Worm (Caenorhabditis elegans) whole organism, L1 larva: ENCODE results near the gene adt-2.
A peak's percentile ranks its signal among the peaks of the same experiment; 100 is the strongest.

Source experiments
- aly-2 ChIP-seq: fragments of 150-350 bp; optimal IDR thresholded peaks from 2 replicates; lab custom pipeline; 2014; ENCODE audit warnings: missing biosample characterization, missing genetic modification characterization
- blmp-1 ChIP-seq: fragments of 150-350 bp; optimal IDR thresholded peaks from 2 replicates; lab custom pipeline; 2014; ENCODE audit warnings: missing biosample characterization, missing genetic modification characterization
- ceh-88 ChIP-seq: fragments of 200-800 bp; sonication (Bioruptor generic); IDR thresholded peaks from 2 replicates; pipeline ENCODE4 v1.3.6; 2022; ENCODE audit warnings: missing genetic modification characterization, missing compliant biosample characterization
- ceh-90 ChIP-seq: sonication (generic microtip); optimal IDR thresholded peaks from 2 replicates; lab custom pipeline; 2016; ENCODE audit warnings: missing genetic modification characterization, missing compliant biosample characterization
- dpl-1 ChIP-seq, 3 experiments: fragments of 150-350 bp in 2 of 3; sonication (generic microtip) in 1 of 3; optimal IDR thresholded peaks; 2 replicates each; lab custom pipeline; 2014 to 2017; ENCODE audit warnings: missing biosample characterization in 3 of 3, missing genetic modification characterization in 3 of 3, missing genetic modification reagents in 3 of 3
- lsy-2 ChIP-seq, 2 experiments: fragments of 150-350 bp; optimal IDR thresholded peaks; 2 replicates each; lab custom pipeline; 2014; ENCODE audit warnings: missing biosample characterization in 2 of 2, missing genetic modification characterization in 2 of 2
- mep-1 ChIP-seq: fragments of 150-350 bp; optimal IDR thresholded peaks from 2 replicates; lab custom pipeline; 2014; ENCODE audit warnings: missing biosample characterization, missing genetic modification characterization
- nhr-11 ChIP-seq: fragments of 150-350 bp; optimal IDR thresholded peaks from 2 replicates; lab custom pipeline; 2014; ENCODE audit warnings: missing biosample characterization, missing genetic modification characterization
- snpc-4 ChIP-seq: fragments of 150-350 bp; optimal IDR thresholded peaks from 2 replicates; lab custom pipeline; 2014; ENCODE audit warnings: missing biosample characterization, missing genetic modification characterization
- sptf-1 ChIP-seq: fragments of 150-350 bp; optimal IDR thresholded peaks from 2 replicates; lab custom pipeline; 2014; ENCODE audit warnings: missing biosample characterization, missing genetic modification characterization
- unc-86 ChIP-seq: sonication (generic microtip); optimal IDR thresholded peaks from 2 replicates; lab custom pipeline; 2016; ENCODE audit warnings: missing genetic modification characterization, missing compliant biosample characterization
- zip-4 ChIP-seq: fragments of 200-800 bp; sonication (Bioruptor generic); optimal IDR thresholded peaks from 2 replicates; lab custom pipeline; 2018; ENCODE audit warnings: mild to moderate bottlenecking, missing genetic modification characterization, moderate library complexity, missing compliant biosample characterization

DNA sequence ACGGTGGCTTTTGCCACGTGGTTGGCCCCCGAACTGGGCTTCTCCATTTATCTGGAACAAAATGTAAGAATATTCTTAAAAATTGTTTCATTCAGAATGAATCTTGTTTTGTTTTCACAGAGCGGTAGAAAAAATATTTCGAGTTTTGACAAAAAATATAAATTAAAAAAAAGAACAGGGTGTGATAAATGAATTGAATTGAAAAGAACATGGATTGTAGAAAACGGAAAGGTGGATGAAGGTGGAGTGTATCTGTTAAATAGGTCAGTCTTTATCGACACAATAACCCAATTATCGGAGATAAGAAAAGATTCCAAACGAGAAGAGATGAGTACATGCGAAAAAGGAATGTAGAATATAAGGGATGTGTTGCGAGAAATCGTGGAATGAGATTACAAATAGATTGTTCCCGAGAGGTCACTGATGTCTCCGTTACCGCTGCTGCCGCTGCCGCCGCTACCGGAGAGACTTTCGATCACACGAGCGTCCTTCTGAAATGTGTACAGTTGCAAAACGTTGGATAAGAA, 48.2 kb upstream of the adt-2 start, which contains the start of gene dpy-7:
- no peak for TF ChIP-seq nhr-11 (tag; lab: Kevin White, UChicago)
- TF ChIP-seq ceh-90 (tag; lab: Kevin White, UChicago), result no peak
- TF ChIP-seq aly-2 (tag; lab: Kevin White, UChicago), result no peak
- no peak for TF ChIP-seq unc-86 (tag; lab: Kevin White, UChicago)
- TF ChIP-seq zip-4 (GFP tag; lab: Kevin White, UChicago), result no peak
- TF ChIP-seq dpl-1 (GFP tag; optimal IDR thresholded peaks at IDR 0.05; lab: Kevin White, UChicago), result no peak
- no peak for TF ChIP-seq sptf-1 (tag; lab: Kevin White, UChicago)
- TF ChIP-seq snpc-4 (tag; lab: Kevin White, UChicago), result no peak
- no peak for TF ChIP-seq ceh-88 (GFP tag; lab: Robert Waterston, UW)
- no peak for TF ChIP-seq lsy-2 (tag; optimal IDR thresholded peaks at IDR 0.05; lab: Kevin White, UChicago)
- no peak for TF ChIP-seq mep-1
- TF ChIP-seq blmp-1 (tag; lab: Kevin White, UChicago), result peak; percentile 67
